Fruit fly (Drosophila melanogaster) S2 (cell line): Measurements from ENCODE around the gene CG9150.

ENCODE experiments used
- CG8478 ChIP-seq: fragments of >200 bp; optimal IDR thresholded peaks from 2 replicates; lab custom pipeline; 2018
- CTCF ChIP-seq, 2 experiments: fragments of >200 bp; optimal IDR thresholded peaks; 2 replicates each; lab custom pipeline; 2018

The CG9150 gene

DNA sequence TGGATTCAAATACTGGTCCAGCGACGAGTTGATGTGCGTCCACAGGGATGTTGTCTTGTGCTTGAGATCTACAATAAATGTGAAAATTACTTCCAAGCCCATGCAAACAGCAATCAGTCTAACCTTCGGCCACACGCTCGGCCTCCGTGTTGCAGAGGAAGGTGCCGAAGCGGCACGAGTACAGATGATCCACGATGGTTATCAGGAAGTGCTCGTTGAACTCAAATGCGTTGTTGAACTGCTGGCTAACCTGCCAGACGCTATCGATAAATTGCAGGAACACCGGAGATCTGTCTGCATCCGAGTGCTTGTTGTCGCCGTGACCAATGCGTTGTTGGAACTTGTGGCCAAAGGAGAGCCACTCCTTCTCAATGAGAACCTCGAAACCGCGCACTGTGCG lies 33.2 kb downstream of the CG9150 start:
- TF ChIP-seq CTCF (optimal IDR thresholded peaks at IDR 0.05; lab: Kevin White, UChicago) (no peak), CG8478 (lab: Kevin White, UChicago) (no peak)

- TF ChIP-seq CTCF (optimal IDR thresholded peaks at IDR 0.05; lab: Kevin White, UChicago) = no peak
- TF ChIP-seq CG8478 (lab: Kevin White, UChicago) = no peak
These were observed 34.0 kb downstream of the CG9150 start, which contains the start of gene CG9109 for dm6 chr2L:6034344-6034743. Gene CG9109 (minus strand): TSS chr2L:6034423.

DNA sequence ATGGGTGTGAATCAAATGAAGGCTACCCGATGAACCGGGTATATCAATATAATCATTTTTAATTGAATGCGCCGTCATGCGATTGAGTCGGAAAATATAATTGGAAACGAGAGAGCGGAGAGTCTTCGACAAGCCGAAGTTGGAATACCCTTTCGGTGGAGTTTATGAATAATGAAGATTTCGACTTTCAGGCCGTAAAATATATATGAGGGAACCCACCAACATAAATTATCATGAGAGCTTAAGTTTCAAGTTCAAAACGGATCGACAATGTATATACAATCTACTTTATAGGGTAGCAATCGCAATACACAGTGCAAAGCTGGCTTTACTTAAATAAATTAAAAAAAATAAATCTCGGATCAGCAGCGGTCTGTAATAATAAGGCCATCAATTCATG lies 36.6 kb downstream of the CG9150 start:
- TF ChIP-seq CTCF (optimal IDR thresholded peaks at IDR 0.05; lab: Kevin White, UChicago) (no peak), CG8478 (lab: Kevin White, UChicago) (no peak)

dm6 chr2L:6028712-6029111 lies 39.7 kb downstream of the CG9150 start:
- TF ChIP-seq CTCF (optimal IDR thresholded peaks at IDR 0.05; lab: Kevin White, UChicago) (no peak), CG8478 (lab: Kevin White, UChicago) (no peak)

- peak in 1 of 2 experiments; percentile 37 for TF ChIP-seq CTCF (optimal IDR thresholded peaks at IDR 0.05; lab: Kevin White, UChicago)
- TF ChIP-seq CG8478 (lab: Kevin White, UChicago) = no peak
These were observed 44.0 kb downstream of the CG9150 start, which contains the start of gene CG9107 for dm6 chr2L:6024345-6024907. Gene CG9107 (minus strand): TSS chr2L:6024539.

DNA sequence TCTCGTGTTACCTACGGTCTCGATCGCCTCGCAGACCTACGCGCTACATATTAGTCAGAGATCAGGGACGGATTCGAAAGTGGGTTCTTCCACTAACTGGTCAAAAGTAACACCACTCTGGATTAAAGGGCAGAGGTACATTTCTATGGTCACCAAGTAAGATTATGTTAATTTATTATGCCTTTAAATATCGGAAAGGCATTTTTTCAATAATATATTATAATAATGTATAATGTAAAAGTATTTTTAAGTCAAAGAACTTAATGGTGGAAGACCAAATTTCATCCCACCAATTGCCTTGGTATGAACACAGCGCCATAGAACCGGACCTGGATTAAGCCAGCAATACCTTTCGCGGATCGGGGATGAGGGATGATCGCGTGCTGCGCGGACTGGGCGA lies 45.6 kb downstream of the CG9150 start:
- no peak for TF ChIP-seq CG8478 (lab: Kevin White, UChicago)
- TF ChIP-seq CTCF (optimal IDR thresholded peaks at IDR 0.05; lab: Kevin White, UChicago) = no peak

dm6 chr2L:6020535-6020934 lies 47.9 kb downstream of the CG9150 start, which contains the start of gene CG13996:
Gene CG13996 (plus strand): TSS chr2L:6020835.
- TF ChIP-seq CTCF (optimal IDR thresholded peaks at IDR 0.05; lab: Kevin White, UChicago) (no peak), CG8478 (lab: Kevin White, UChicago) (no peak)

dm6 chr2L:6019352-6020131 lies 48.9 kb downstream of the CG9150 start, which contains the start of gene H2.0:
Gene H2.0 (minus strand): TSS chr2L:6019402.
- TF ChIP-seq CTCF (optimal IDR thresholded peaks at IDR 0.05; lab: Kevin White, UChicago) (no peak), CG8478 (lab: Kevin White, UChicago) (no peak)
